Fruit fly (Drosophila melanogaster): Measurements from ENCODE around the gene Sugb.

Gene Sugb

DNA sequence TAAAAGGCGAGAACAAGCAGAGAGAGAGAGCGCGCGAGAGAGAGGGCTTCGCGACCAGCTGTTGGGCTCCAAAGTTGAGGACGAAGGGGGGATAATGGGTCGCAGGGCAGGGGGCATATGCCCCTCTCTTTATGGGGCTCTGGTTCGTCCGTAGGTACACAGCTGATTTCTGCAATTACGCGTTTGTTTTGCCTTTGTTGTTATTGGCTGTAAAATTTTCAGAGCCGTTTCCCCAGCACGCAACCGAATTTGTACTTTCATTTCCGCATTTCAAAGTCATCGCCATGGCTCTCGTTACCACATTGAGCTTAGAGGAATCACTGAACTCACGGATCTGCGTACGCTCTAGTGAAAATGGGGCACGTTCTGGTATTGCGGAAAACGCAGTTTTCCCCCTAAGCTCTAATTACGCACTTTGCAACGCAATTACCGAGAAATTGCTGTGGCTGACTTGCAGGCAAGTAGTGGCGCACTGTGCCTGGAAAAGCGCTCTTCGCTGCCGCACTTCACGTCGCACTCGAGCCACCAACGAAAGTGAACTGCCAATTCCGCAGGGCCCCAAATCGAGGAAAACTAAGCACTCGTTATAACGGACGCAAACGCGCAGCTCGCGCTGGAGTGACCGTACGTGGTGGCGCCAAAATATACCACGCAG lies 24.3 kb downstream of the Sugb start, which contains the start of gene CG11658 (continued):
- TF ChIP-seq bcd (GFP tag; optimal IDR thresholded peaks at IDR 0.05) (no peak), HLH4C (GFP tag; IDR thresholded peaks at IDR 0.05; ENCODE audit: partially characterized antibody) (no peak), CG4854 (GFP tag; optimal IDR thresholded peaks at IDR 0.05) (no peak), CG9797 (GFP tag; optimal IDR thresholded peaks at IDR 0.05) (no peak), ems (GFP tag; optimal IDR thresholded peaks at IDR 0.05) (no peak), Awh (GFP tag; IDR thresholded peaks at IDR 0.05) (no peak), Ravus (GFP tag; IDR thresholded peaks at IDR 0.05) (no peak), D19B (GFP tag; optimal IDR thresholded peaks at IDR 0.05) (no peak), CG9437 (GFP tag; optimal IDR thresholded peaks at IDR 0.05) (no peak), CG8281 (tag; optimal IDR thresholded peaks at IDR 0.05) (no peak), emc (GFP tag; optimal IDR thresholded peaks at IDR 0.05) (no peak), CG32767 (GFP tag; IDR thresholded peaks at IDR 0.05) (peak; percentile 95), CG18764 (GFP tag; optimal IDR thresholded peaks at IDR 0.05) (no peak), CG7786 (GFP tag; optimal IDR thresholded peaks at IDR 0.05) (no peak), D (optimal IDR thresholded peaks at IDR 0.05) (no peak), D (GFP tag; optimal IDR thresholded peaks at IDR 0.05) (no peak), sens (GFP tag) (no peak), Hmr (GFP tag; optimal IDR thresholded peaks at IDR 0.05) (peak; percentile 43), stwl (tag; optimal IDR thresholded peaks at IDR 0.05) (no peak), CG6272 (GFP tag; IDR thresholded peaks at IDR 0.05) (no peak), sr (GFP tag; IDR thresholded peaks at IDR 0.05) (peak; percentile 49; the same call in 1 of the 3 replicates), Lim3 (GFP tag; IDR thresholded peaks at IDR 0.05) (no peak), Dfd (GFP tag; optimal IDR thresholded peaks at IDR 0.05) (no peak), NC2α (GFP tag; optimal IDR thresholded peaks at IDR 0.05) (no peak), Gsc (GFP tag; IDR thresholded peaks at IDR 0.05) (no peak), CG15073 (GFP tag; optimal IDR thresholded peaks at IDR 0.05) (no peak), CG12659 (GFP tag; optimal IDR thresholded peaks at IDR 0.05) (peak; percentile 60), CG12155 (GFP tag; optimal IDR thresholded peaks at IDR 0.05) (peak; percentile 92), CG10959 (GFP tag; IDR thresholded peaks at IDR 0.05) (no peak), Hr51 (GFP tag; optimal IDR thresholded peaks at IDR 0.05) (no peak), CG12744 (GFP tag; optimal IDR thresholded peaks at IDR 0.05) (no peak), CG6689 (GFP tag; IDR thresholded peaks at IDR 0.05) (no peak), p53 (GFP tag; optimal IDR thresholded peaks at IDR 0.05) (no peak), BtbVII (GFP tag; optimal IDR thresholded peaks at IDR 0.05) (peak; percentile 25), hkb (optimal IDR thresholded peaks at IDR 0.05) (no peak), hkb (GFP tag; IDR thresholded peaks at IDR 0.05) (no peak), CG32772 (GFP tag; IDR thresholded peaks at IDR 0.05) (no peak), unpg (GFP tag; optimal IDR thresholded peaks at IDR 0.05) (no peak), Hr3 (GFP tag; optimal IDR thresholded peaks at IDR 0.05) (no peak), CG16779 (GFP tag; IDR thresholded peaks at IDR 0.05) (peak; percentile 65; the same call in 1 of the 2 replicates), CG3726 (GFP tag; IDR thresholded peaks at IDR 0.05) (no peak), lab (GFP tag; optimal IDR thresholded peaks at IDR 0.05) (no peak), ind (GFP tag; optimal IDR thresholded peaks at IDR 0.05) (no peak), MTF-1 (GFP tag; optimal IDR thresholded peaks at IDR 0.05; ENCODE audit: borderline replicate concordance) (no peak), fu2 (GFP tag; optimal IDR thresholded peaks at IDR 0.05) (no peak), z (GFP tag; IDR thresholded peaks at IDR 0.05) (no peak), CG10543 (GFP tag; optimal IDR thresholded peaks at IDR 0.05) (peak; percentile 63), CG15514 (GFP tag; optimal IDR thresholded peaks at IDR 0.05) (no peak), Med (GFP tag) (peak; percentile 57), CG3281 (GFP tag; optimal IDR thresholded peaks at IDR 0.05) (peak; percentile 5), CG15479 (GFP tag; optimal IDR thresholded peaks at IDR 0.05) (no peak), zfh1 (GFP tag; IDR thresholded peaks at IDR 0.05) (peak; percentile 37; the same call in 1 of the 3 replicates)

Measured in whole organism, embryonic.